Worm (Caenorhabditis elegans): ENCODE results near the gene F38B6.7.

- TF ChIP-seq lin-39 (tag; optimal IDR thresholded peaks at IDR 0.05) (no peak), zag-1 (tag; optimal IDR thresholded peaks at IDR 0.05) (no peak), dpl-1 (GFP tag; optimal IDR thresholded peaks at IDR 0.05) (no peak), ceh-82 (tag; optimal IDR thresholded peaks at IDR 0.05) (no peak), ama-1 (optimal IDR thresholded peaks at IDR 0.05) (no peak), ztf-11 (tag; optimal IDR thresholded peaks at IDR 0.05) (no peak), nhr-90 (tag; optimal IDR thresholded peaks at IDR 0.05; ENCODE audit: poor library complexity) (peak; percentile 17)
These were observed 32.9 kb downstream of the F38B6.7 start for ce11 chrX:6665129-6665858.
